Worm (Caenorhabditis elegans): Measurements from ENCODE around the gene cya-2.
"Not testable (repeated sequence)": the region's sequence is repeated elsewhere in the genome, so short reads cannot be mapped to it uniquely, and the experiment has no call there.

DNA sequence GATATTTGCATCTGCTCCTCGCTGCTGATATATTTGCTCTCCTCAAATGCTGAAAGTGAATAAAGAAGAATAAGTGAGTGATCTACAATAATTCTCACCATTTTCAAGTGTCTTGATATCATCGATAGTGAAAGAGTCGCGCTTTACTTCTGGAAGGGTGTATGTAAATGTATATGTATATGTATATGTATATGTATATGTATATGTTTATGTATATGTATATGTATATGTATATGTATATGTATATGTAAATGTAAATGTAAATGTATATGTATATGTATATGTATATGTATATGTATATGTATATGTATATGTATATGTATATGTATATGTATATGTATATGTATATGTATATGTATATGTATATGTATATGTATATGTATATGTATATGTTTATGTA is 22.7 kb downstream of the cya-2 start, which contains the start of gene ceh-84:
- not testable (repeated sequence) for TF ChIP-seq ceh-39 (tag; optimal IDR thresholded peaks at IDR 0.05); ztf-11 (tag; optimal IDR thresholded peaks at IDR 0.05); unc-39 (tag; optimal IDR thresholded peaks at IDR 0.05); ham-2 (GFP tag; optimal IDR thresholded peaks at IDR 0.05)
